Worm (Caenorhabditis elegans): ENCODE data around the gene dod-23.

DNA sequence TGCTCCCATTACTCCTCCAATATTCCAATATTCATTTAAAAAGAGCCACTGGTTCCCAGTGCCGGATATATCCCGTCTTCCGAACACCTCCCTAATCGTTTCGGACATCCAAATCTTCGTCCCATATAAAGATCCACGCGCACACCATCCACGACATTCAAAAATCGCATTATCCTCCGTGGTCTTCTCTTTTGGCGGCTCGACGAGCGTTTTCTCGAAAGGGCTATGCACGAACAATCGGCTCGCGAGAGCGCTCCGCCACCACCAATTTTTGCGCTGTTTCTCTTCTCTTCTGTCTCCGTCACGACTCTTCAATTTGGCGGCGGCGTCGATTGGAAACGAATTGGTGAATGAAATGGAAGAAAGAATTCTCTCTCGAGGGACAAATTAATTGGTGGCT lies 45.7 kb downstream of the dod-23 start:
- TF ChIP-seq W03F9.2 (tag; optimal IDR thresholded peaks at IDR 0.05) (no peak), dao-5 (tag; optimal IDR thresholded peaks at IDR 0.05) (no peak), him-1 (tag; optimal IDR thresholded peaks at IDR 0.05) (no peak)

Measured in whole organism, L4/young adult.